Fruit fly (Drosophila melanogaster): ENCODE data around the gene sev.

The sev gene

dm6 chrX:11090161-11090560, 4.1 kb upstream of the sev start, which contains the start of gene CG2076:
CG2076 (plus strand) TSS chrX:11090210.
- TF ChIP-seq Eip78C (GFP tag) (peak; percentile 48), CG11762 (GFP tag; optimal IDR thresholded peaks at IDR 0.05; ENCODE audit: insufficient read depth) (no peak), dsx (GFP tag; optimal IDR thresholded peaks at IDR 0.05; ENCODE audit: poor library complexity, severe bottlenecking) (peak; percentile 84), CG7368 (GFP tag; optimal IDR thresholded peaks at IDR 0.05) (no peak), CG4318 (GFP tag; optimal IDR thresholded peaks at IDR 0.05) (no peak), CG31627 (GFP tag; optimal IDR thresholded peaks at IDR 0.05) (no peak)

dm6 chrX:11088778-11089340, 2.8 kb upstream of the sev start, which contains the start of gene Vago:
Vago (plus strand) TSS chrX:11089290.
- TF ChIP-seq CG3919 (GFP tag; optimal IDR thresholded peaks at IDR 0.05) (no peak), net (GFP tag; optimal IDR thresholded peaks at IDR 0.05) (no peak), CG6808 (GFP tag; optimal IDR thresholded peaks at IDR 0.05) (peak; percentile 2), svp (GFP tag) (peak; percentile 61), esn (GFP tag; optimal IDR thresholded peaks at IDR 0.05) (peak; percentile 48), CG6276 (GFP tag; optimal IDR thresholded peaks at IDR 0.05) (peak; percentile 21), Met (GFP tag; optimal IDR thresholded peaks at IDR 0.05) (peak; percentile 38), Hr39 (GFP tag; optimal IDR thresholded peaks at IDR 0.05) (peak; percentile 19), topi (GFP tag; optimal IDR thresholded peaks at IDR 0.05) (peak; percentile 35), eg (GFP tag; IDR thresholded peaks at IDR 0.05) (no peak), CG10669 (GFP tag; optimal IDR thresholded peaks at IDR 0.05) (peak; percentile 12), CG32006 (GFP tag; optimal IDR thresholded peaks at IDR 0.05) (peak; percentile 47), pdm3 (GFP tag; optimal IDR thresholded peaks at IDR 0.05) (peak; percentile 15), CG6163 (GFP tag; IDR thresholded peaks at IDR 0.05) (no peak), Smox (GFP tag; optimal IDR thresholded peaks at IDR 0.05) (peak; percentile 7), lz (GFP tag; optimal IDR thresholded peaks at IDR 0.05) (peak; percentile 16), Eip78C (GFP tag) (peak; percentile 47), Sox102F (GFP tag; optimal IDR thresholded peaks at IDR 0.05) (peak; percentile 40), Hr4 (GFP tag; optimal IDR thresholded peaks at IDR 0.05) (peak; percentile 31), CG8119 (GFP tag; IDR thresholded peaks at IDR 0.05) (no peak), CG8632 (GFP tag; optimal IDR thresholded peaks at IDR 0.05) (no peak), Eip75B (GFP tag; optimal IDR thresholded peaks at IDR 0.05) (peak; percentile 2), spab (GFP tag; optimal IDR thresholded peaks at IDR 0.05) (no peak), cyc (GFP tag; optimal IDR thresholded peaks at IDR 0.05) (peak; percentile 8)

- TF ChIP-seq eg (GFP tag; IDR thresholded peaks at IDR 0.05): 0 out of 3 replicates have a peak, but pooled peaks have one; percentile 13
- TF ChIP-seq svp (GFP tag): peak; percentile 45
- no peak for TF ChIP-seq CG16779 (tag; optimal IDR thresholded peaks at IDR 0.05)
- TF ChIP-seq Eip78C (GFP tag): peak; percentile 64
- TF ChIP-seq achi (GFP tag; optimal IDR thresholded peaks at IDR 0.05): peak; percentile 9
Observed at dm6 chrX:11087384-11087783, 1.3 kb upstream of the sev start.

dm6 chrX:11083007-11083406, 3.1 kb downstream of the sev start:
- TF ChIP-seq CG32006 (GFP tag; optimal IDR thresholded peaks at IDR 0.05) (no peak), pdm3 (GFP tag; optimal IDR thresholded peaks at IDR 0.05) (no peak), salr (GFP tag; optimal IDR thresholded peaks at IDR 0.05) (no peak), CG31627 (GFP tag; optimal IDR thresholded peaks at IDR 0.05) (no peak)

dm6 chrX:11081834-11082233, 4.3 kb downstream of the sev start:
- no peak for TF ChIP-seq fkh (GFP tag; optimal IDR thresholded peaks at IDR 0.05)
- TF ChIP-seq acj6 (GFP tag; optimal IDR thresholded peaks at IDR 0.05): no peak
- TF ChIP-seq CG6808 (GFP tag; optimal IDR thresholded peaks at IDR 0.05): no peak
- no peak for TF ChIP-seq CG6276 (GFP tag; optimal IDR thresholded peaks at IDR 0.05)
- peak; percentile 41 for TF ChIP-seq Eip78C (GFP tag)

Data from whole organism, prepupa.